Fruit fly (Drosophila melanogaster) whole organism, embryonic: ENCODE data around the gene kin17.

ENCODE experiments used
- Aef1 ChIP-seq: fragments of 200-800 bp; sonication (Bioruptor generic); IDR thresholded peaks from 3 replicates; pipeline ENCODE4 v1.3.6; 2022; ENCODE audit warnings: missing biosample characterization, missing genetic modification characterization
- Awh ChIP-seq: fragments of 200-800 bp; sonication (Bioruptor generic); IDR thresholded peaks from 2 replicates; pipeline ENCODE4, ENCODE4 v1.3.6; 2022; ENCODE audit warnings: missing biosample characterization, missing genetic modification characterization
- CG11398 ChIP-seq: fragments of 200-800 bp; sonication (Bioruptor generic); optimal IDR thresholded peaks from 2 replicates; lab custom pipeline; 2016; ENCODE audit warnings: missing biosample characterization, missing genetic modification characterization
- CG11695 ChIP-seq: fragments of 200-800 bp; sonication (Bioruptor generic); IDR thresholded peaks from 3 replicates; pipeline ENCODE4 v1.3.6; 2022; ENCODE audit warnings: missing biosample characterization, missing genetic modification characterization
- CG12104 ChIP-seq: fragments of 200-800 bp; sonication (Bioruptor generic); optimal IDR thresholded peaks from 3 replicates; lab custom pipeline; 2016; ENCODE audit warnings: missing biosample characterization, missing genetic modification characterization
- CG12155 ChIP-seq: fragments of 200-800 bp; sonication (Bioruptor generic); optimal IDR thresholded peaks from 3 replicates; lab custom pipeline; 2016; ENCODE audit warnings: missing biosample characterization, missing genetic modification characterization
- CG13424 ChIP-seq: fragments of 200-800 bp; sonication (Bioruptor generic); optimal IDR thresholded peaks from 2 replicates; lab custom pipeline; 2019; ENCODE audit warnings: missing biosample characterization, mild to moderate bottlenecking, missing genetic modification characterization, moderate library complexity
- CG16863 ChIP-seq: fragments of 200-800 bp; sonication (Bioruptor generic); optimal IDR thresholded peaks from 3 replicates; lab custom pipeline; 2016; ENCODE audit warnings: missing biosample characterization, missing genetic modification characterization
- CG2875 ChIP-seq: fragments of 200-800 bp; sonication (Bioruptor generic); optimal IDR thresholded peaks from 2 replicates; lab custom pipeline; 2017; ENCODE audit warnings: missing biosample characterization, mild to moderate bottlenecking, missing genetic modification characterization, missing genetic modification reagents
- CG3065 ChIP-seq: fragments of 200-800 bp; sonication (Bioruptor generic); optimal IDR thresholded peaks from 2 replicates; lab custom pipeline; 2016; ENCODE audit warnings: missing biosample characterization, missing genetic modification characterization
- CG31365 ChIP-seq: fragments of 200-800 bp; sonication (Bioruptor generic); optimal IDR thresholded peaks from 2 replicates; lab custom pipeline; 2018; ENCODE audit warnings: missing biosample characterization, mild to moderate bottlenecking, missing genetic modification characterization
- CG32532 ChIP-seq: fragments of 200-800 bp; sonication (Bioruptor generic); IDR thresholded peaks from 2 replicates; pipeline ENCODE4 v1.3.6; 2022; ENCODE audit warnings: missing biosample characterization, missing genetic modification characterization
- CG33213 ChIP-seq: fragments of 200-800 bp; sonication (Bioruptor generic); optimal IDR thresholded peaks from 3 replicates; lab custom pipeline; 2016; ENCODE audit warnings: missing biosample characterization, missing genetic modification characterization
- CG3407 ChIP-seq: fragments of 200-800 bp; sonication (Bioruptor generic); optimal IDR thresholded peaks from 2 replicates; lab custom pipeline; 2018; ENCODE audit warnings: missing biosample characterization, mild to moderate bottlenecking, missing genetic modification characterization
- CG6272 ChIP-seq: fragments of 200-800 bp; sonication (Bioruptor generic); IDR thresholded peaks from 2 replicates; pipeline ENCODE4 v1.3.6; 2022; ENCODE audit warnings: missing biosample characterization, missing genetic modification characterization
- CG7987 ChIP-seq: fragments of 200-800 bp; sonication (Bioruptor generic); optimal IDR thresholded peaks from 2 replicates; lab custom pipeline; 2018; ENCODE audit warnings: missing biosample characterization, mild to moderate bottlenecking, missing genetic modification characterization, moderate library complexity
- CG8944 ChIP-seq: fragments of 200-800 bp; sonication (Bioruptor generic); optimal IDR thresholded peaks from 3 replicates; lab custom pipeline; 2016; ENCODE audit warnings: missing biosample characterization, missing genetic modification characterization
- Chrac-16 ChIP-seq: fragments of 200-800 bp; sonication (Bioruptor generic); optimal IDR thresholded peaks from 3 replicates; lab custom pipeline; 2016; ENCODE audit warnings: missing biosample characterization, missing genetic modification characterization
- D19A ChIP-seq: fragments of 200-800 bp; optimal IDR thresholded peaks from 3 replicates; lab custom pipeline; 2019; ENCODE audit warnings: missing biosample characterization, mild to moderate bottlenecking, missing genetic modification characterization, moderate library complexity
- Eip74EF ChIP-seq, 2 experiments: fragments of 200-800 bp in 1 of 2; fragments of >200 bp in 1 of 2; sonication (Bioruptor generic) in 1 of 2; optimal IDR thresholded peaks; 2 replicates each; lab custom pipeline; 2017 to 2019; ENCODE audit warnings: missing biosample characterization in 2 of 2, missing genetic modification characterization in 2 of 2, mild to moderate bottlenecking in 1 of 2, moderate library complexity in 1 of 2
- Hr51 ChIP-seq, 2 experiments: fragments of 200-800 bp; sonication (Bioruptor generic); optimal IDR thresholded peaks; 2 replicates in 1 of 2; 3 replicates in 1 of 2; lab custom pipeline; 2016 to 2018; ENCODE audit warnings: missing biosample characterization in 2 of 2, missing genetic modification characterization in 2 of 2, mild to moderate bottlenecking in 1 of 2, moderate library complexity in 1 of 2
- Hr78 ChIP-seq, 2 experiments: fragments of 200-800 bp in 1 of 2; fragments of >200 bp in 1 of 2; sonication (Bioruptor generic) in 1 of 2; optimal IDR thresholded peaks; 2 replicates each; lab custom pipeline; 2017 to 2019; ENCODE audit warnings: missing biosample characterization in 2 of 2, missing genetic modification characterization in 2 of 2, mild to moderate bottlenecking in 1 of 2, moderate library complexity in 1 of 2
- Jarid2 ChIP-seq: fragments of 200-800 bp; sonication (Bioruptor generic); optimal IDR thresholded peaks from 3 replicates; lab custom pipeline; 2017; ENCODE audit warnings: mild to moderate bottlenecking, missing biosample characterization, missing genetic modification reagents, missing genetic modification characterization
- Pdp1 ChIP-seq, 2 experiments: fragments of 200-800 bp; sonication (Bioruptor generic); optimal IDR thresholded peaks; 3 replicates each; lab custom pipeline; 2016; ENCODE audit warnings: missing biosample characterization in 2 of 2, missing genetic modification characterization in 2 of 2, mild to moderate bottlenecking in 1 of 2, moderate library complexity in 1 of 2
- Sox102F ChIP-seq: fragments of 200-800 bp; sonication (Bioruptor generic); optimal IDR thresholded peaks from 2 replicates; lab custom pipeline; 2018; ENCODE audit warnings: missing biosample characterization, mild to moderate bottlenecking, missing genetic modification characterization, moderate library complexity
- Tbp ChIP-seq: fragments of >200 bp; optimal IDR thresholded peaks from 2 replicates; lab custom pipeline; 2018; ENCODE audit warnings: missing biosample characterization, missing genetic modification characterization
- abd-A ChIP-seq: fragments of 200-800 bp; sonication (Bioruptor generic); optimal IDR thresholded peaks from 3 replicates; lab custom pipeline; 2019; ENCODE audit warnings: missing biosample characterization, mild to moderate bottlenecking, missing genetic modification characterization, moderate library complexity
- ato ChIP-seq: fragments of 200-800 bp; sonication (Bioruptor generic); IDR thresholded peaks from 2 replicates; pipeline ENCODE4 v1.3.6; 2022; ENCODE audit warnings: missing biosample characterization, missing genetic modification characterization; ENCODE audit not compliant: partially characterized antibody
- bowl ChIP-seq: fragments of 200-800 bp; sonication (Bioruptor generic); IDR thresholded peaks from 2 replicates; pipeline ENCODE4 v1.3.6; 2022; ENCODE audit warnings: missing biosample characterization, missing genetic modification characterization
- corto ChIP-seq: fragments of 200-800 bp; sonication (Bioruptor generic); optimal IDR thresholded peaks from 2 replicates; lab custom pipeline; 2016; ENCODE audit warnings: missing biosample characterization, mild to moderate bottlenecking, missing genetic modification characterization, moderate library complexity
- esg ChIP-seq: fragments of 200-800 bp; sonication (Bioruptor generic); conservative IDR thresholded peaks from 2 replicates; pipeline ENCODE4 v1.3.6; 2022; ENCODE audit warnings: missing biosample characterization, missing genetic modification characterization
- ftz-f1 ChIP-seq: fragments of 200-800 bp; sonication (Bioruptor generic); optimal IDR thresholded peaks from 2 replicates; lab custom pipeline; 2016; ENCODE audit warnings: missing biosample characterization, missing genetic modification characterization
- grau ChIP-seq: fragments of 200-800 bp; optimal IDR thresholded peaks from 3 replicates; lab custom pipeline; 2019; ENCODE audit warnings: missing biosample characterization, mild to moderate bottlenecking, missing genetic modification characterization, moderate library complexity
- gt ChIP-seq: fragments of 200-800 bp; sonication (Bioruptor generic); IDR thresholded peaks from 2 replicates; pipeline ENCODE4 v1.3.6; 2022; ENCODE audit warnings: missing biosample characterization, missing genetic modification characterization
- ham ChIP-seq: fragments of 200-800 bp; sonication (Bioruptor generic); IDR thresholded peaks from 2 replicates; pipeline ENCODE4 v1.3.6; 2022; ENCODE audit warnings: missing biosample characterization, missing genetic modification characterization
- hb ChIP-seq: fragments of 200-800 bp; sonication (Bioruptor generic); IDR thresholded peaks from 3 replicates; pipeline ENCODE4 v1.3.6; 2022; ENCODE audit warnings: missing biosample characterization, missing genetic modification characterization; ENCODE audit not compliant: partially characterized antibody
- hbn ChIP-seq: fragments of 200-800 bp; sonication (Bioruptor generic); IDR thresholded peaks from 2 replicates; pipeline ENCODE4 v1.3.6; 2022; ENCODE audit warnings: missing biosample characterization, missing genetic modification characterization; ENCODE audit not compliant: partially characterized antibody
- mld ChIP-seq: fragments of 200-800 bp; sonication (Bioruptor generic); IDR thresholded peaks from 3 replicates; pipeline ENCODE4 v1.3.6; 2022; ENCODE audit warnings: missing biosample characterization, missing genetic modification characterization; ENCODE audit not compliant: partially characterized antibody
- org-1 ChIP-seq: fragments of 200-800 bp; sonication (Bioruptor generic); optimal IDR thresholded peaks from 2 replicates; lab custom pipeline; 2017; ENCODE audit warnings: missing biosample characterization, missing genetic modification characterization
- repo ChIP-seq: fragments of 200-800 bp; sonication (Bioruptor generic); optimal IDR thresholded peaks from 2 replicates; lab custom pipeline; 2016; ENCODE audit warnings: missing biosample characterization, missing genetic modification characterization
- ro ChIP-seq: fragments of 200-800 bp; sonication (Bioruptor generic); IDR thresholded peaks from 2 replicates; pipeline ENCODE4 v1.3.6; 2022; ENCODE audit warnings: missing biosample characterization, missing genetic modification characterization
- row ChIP-seq: fragments of 200-800 bp; sonication (Bioruptor generic); IDR thresholded peaks from 3 replicates; pipeline ENCODE4 v1.3.6; 2022; ENCODE audit warnings: missing biosample characterization, missing genetic modification characterization
- sc ChIP-seq, 3 experiments: fragments of >200 bp in 2 of 3; fragments of 200-800 bp in 1 of 3; sonication (Bioruptor generic) in 1 of 3; optimal IDR thresholded peaks; 2 replicates in 2 of 3; 3 replicates in 1 of 3; lab custom pipeline; 2017; ENCODE audit warnings: mild to moderate bottlenecking in 1 of 3, missing biosample characterization in 1 of 3, missing genetic modification characterization in 1 of 3, missing genetic modification reagents in 1 of 3
- tll ChIP-seq, 2 experiments: fragments of 200-800 bp in 1 of 2; fragments of >200 bp in 1 of 2; sonication (Bioruptor generic) in 1 of 2; optimal IDR thresholded peaks; 2 replicates each; lab custom pipeline; 2017 to 2019; ENCODE audit warnings: missing biosample characterization in 2 of 2, missing genetic modification characterization in 2 of 2, mild to moderate bottlenecking in 1 of 2, moderate library complexity in 1 of 2
- vnd ChIP-seq: fragments of 200-800 bp; sonication (Bioruptor generic); IDR thresholded peaks from 3 replicates; pipeline ENCODE4 v1.3.6; 2022; ENCODE audit warnings: missing biosample characterization, missing genetic modification characterization; ENCODE audit not compliant: partially characterized antibody
- zen2 ChIP-seq: fragments of 200-800 bp; sonication (Bioruptor generic); IDR thresholded peaks from 3 replicates; pipeline ENCODE4 v1.3.6; 2022; ENCODE audit warnings: missing biosample characterization, missing genetic modification characterization; ENCODE audit not compliant: partially characterized antibody
- zfh1 ChIP-seq: fragments of 200-800 bp; sonication (Bioruptor generic); IDR thresholded peaks from 3 replicates; pipeline ENCODE4 v1.3.6; 2022; ENCODE audit warnings: missing biosample characterization, missing genetic modification characterization

The kin17 gene

DNA sequence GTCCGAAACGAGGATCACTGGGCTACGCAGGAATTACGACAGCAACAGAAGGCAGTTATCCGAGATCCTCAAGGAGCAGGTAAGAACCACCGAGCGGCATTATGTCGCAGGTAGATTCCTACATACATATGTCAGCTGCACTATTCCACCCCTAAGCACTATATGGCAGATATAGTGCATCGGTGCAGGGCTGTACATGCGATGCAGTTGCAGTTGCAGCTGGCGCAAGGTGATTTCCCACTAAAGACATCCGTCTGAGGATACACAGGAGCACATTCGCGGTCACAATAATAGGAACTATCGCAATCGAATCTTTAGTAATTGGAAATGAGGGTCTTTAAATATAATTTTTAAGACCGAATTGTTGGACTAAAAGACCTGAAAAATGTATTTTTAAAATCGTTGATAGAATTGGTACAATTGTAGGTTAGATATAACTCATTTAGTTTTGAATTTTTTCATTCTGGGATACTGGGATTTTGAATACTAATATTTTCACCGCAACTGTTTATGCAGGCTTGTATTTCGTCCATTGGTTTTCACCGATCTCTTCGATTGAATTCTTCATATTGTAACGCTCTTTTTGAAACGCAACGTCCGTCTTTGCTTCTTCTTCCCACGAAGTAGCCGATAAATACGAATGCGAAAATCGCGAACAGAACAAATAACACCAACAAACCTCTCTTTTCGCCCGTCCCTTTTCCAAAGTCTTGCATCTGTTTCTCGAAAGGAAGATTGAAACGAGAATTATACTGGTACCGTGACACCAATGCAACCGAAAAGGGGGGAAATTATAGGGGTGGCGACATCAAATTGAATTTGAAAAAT lies 46.3 kb downstream of the kin17 start (continued):
- TF ChIP-seq CG12155 (GFP tag; lab: Kevin White, UChicago) (no peak), repo (no peak), Chrac-16 (peak; percentile 5), zen2 (GFP tag; lab: Robert Waterston, UW) (no peak), org-1 (no peak), CG33213 (GFP tag; lab: Kevin White, UChicago) (no peak), corto (GFP tag; lab: Kevin White, UChicago) (peak; percentile 57), ro (GFP tag; lab: Robert Waterston, UW) (no peak), gt (no peak), CG11398 (GFP tag; lab: Kevin White, UChicago) (no peak), CG8944 (GFP tag; lab: Kevin White, UChicago) (no peak), CG32532 (GFP tag; lab: Robert Waterston, UW) (no peak), Eip74EF (GFP tag; optimal IDR thresholded peaks at IDR 0.05; lab: Kevin White, UChicago) (no peak), tll (GFP tag; optimal IDR thresholded peaks at IDR 0.05; lab: Kevin White, UChicago) (peak in 1 of 2 experiments; percentile 46), grau (tag; lab: Kevin White, UChicago) (peak; percentile 54), Aef1 (GFP tag; lab: Robert Waterston, UW) (no peak), Jarid2 (GFP tag; lab: Kevin White, UChicago) (no peak), CG3065 (GFP tag; lab: Kevin White, UChicago) (no peak), esg (GFP tag; lab: Robert Waterston, UW) (0 out of 2 replicates have a peak, but pooled peaks have one; percentile 10), ato (GFP tag; lab: Robert Waterston, UW) (no peak), CG31365 (no peak), Pdp1 (GFP tag; optimal IDR thresholded peaks at IDR 0.05; lab: Kevin White, UChicago) (peak in 1 of 2 experiments; percentile 8), bowl (no peak), CG11695 (0 out of 3 replicates have a peak, but pooled peaks have one; percentile 27), ftz-f1 (GFP tag; lab: Kevin White, UChicago) (no peak), CG16863 (GFP tag; lab: Kevin White, UChicago) (no peak), zfh1 (GFP tag; lab: Robert Waterston, UW) (peak; percentile 75), CG2875 (no peak), row (GFP tag; lab: Robert Waterston, UW) (peak; percentile 54), CG12104 (GFP tag; lab: Kevin White, UChicago) (no peak), CG7987 (GFP tag; lab: Kevin White, UChicago) (no peak), Tbp (GFP tag; lab: Kevin White, UChicago) (no peak), hb (GFP tag; lab: Robert Waterston, UW) (no peak), ham (GFP tag; lab: Robert Waterston, UW) (no peak), Hr78 (GFP tag; optimal IDR thresholded peaks at IDR 0.05; lab: Kevin White, UChicago) (no peak), CG13424 (tag; lab: Kevin White, UChicago) (peak; percentile 0), D19A (peak; percentile 9), CG3407 (GFP tag; lab: Kevin White, UChicago) (no peak), hbn (no peak), mld (GFP tag; lab: Robert Waterston, UW) (no peak), CG6272 (no peak), Sox102F (GFP tag; lab: Kevin White, UChicago) (no peak), Hr51 (GFP tag; optimal IDR thresholded peaks at IDR 0.05; lab: Kevin White, UChicago) (no peak), sc (optimal IDR thresholded peaks at IDR 0.05; lab: Kevin White, UChicago) (no peak), sc (GFP tag; optimal IDR thresholded peaks at IDR 0.05; lab: Kevin White, UChicago) (peak; percentile 50), vnd (GFP tag; lab: Robert Waterston, UW) (no peak), abd-A (tag; lab: Kevin White, UChicago) (no peak), Awh (GFP tag; lab: Robert Waterston, UW) (no peak)
